Worm (Caenorhabditis elegans) whole organism, L4 larva: ENCODE data around the gene Y43F4A.4.
A peak's percentile ranks its signal among the peaks of the same experiment; 100 is the strongest.

Experiments used
- F10B5.3 ChIP-seq: sonication (generic microtip); optimal IDR thresholded peaks from 2 replicates; lab custom pipeline; 2016; ENCODE audit warnings: mild to moderate bottlenecking, missing genetic modification characterization, missing compliant biosample characterization
- F26F4.8 ChIP-seq: fragments of 200-800 bp; sonication (Bioruptor generic); conservative IDR thresholded peaks from 2 replicates; pipeline ENCODE4 v1.3.6; 2022; ENCODE audit warnings: missing genetic modification characterization, missing compliant biosample characterization
- F37D6.2 ChIP-seq: sonication (generic microtip); optimal IDR thresholded peaks from 2 replicates; lab custom pipeline; 2016; ENCODE audit warnings: mild to moderate bottlenecking, missing genetic modification characterization, missing compliant biosample characterization
- Y48G9A.11 ChIP-seq: fragments of 200-800 bp; sonication (Bioruptor generic); IDR thresholded peaks from 2 replicates; pipeline ENCODE4 v1.3.6; 2022; ENCODE audit warnings: missing genetic modification reagents, missing genetic modification characterization, missing compliant biosample characterization
- Y5F2A.4 ChIP-seq: fragments of 200-800 bp; sonication (Bioruptor generic); optimal IDR thresholded peaks from 2 replicates; lab custom pipeline; 2018; ENCODE audit warnings: mild to moderate bottlenecking, missing genetic modification characterization, missing compliant biosample characterization
- ZK546.5 ChIP-seq, 2 experiments: sonication (generic microtip); optimal IDR thresholded peaks; 2 replicates each; lab custom pipeline; 2017; ENCODE audit warnings: missing biosample characterization in 2 of 2, missing genetic modification characterization in 2 of 2
- attf-4 ChIP-seq: sonication (generic microtip); optimal IDR thresholded peaks from 3 replicates; lab custom pipeline; 2017; ENCODE audit warnings: missing biosample characterization, missing genetic modification characterization
- ceh-32 ChIP-seq: sonication (generic microtip); optimal IDR thresholded peaks from 2 replicates; lab custom pipeline; 2016; ENCODE audit warnings: mild to moderate bottlenecking, missing genetic modification characterization, missing compliant biosample characterization; ENCODE audit not compliant: poor library complexity
- ceh-44 ChIP-seq: fragments of 200-800 bp; sonication (Bioruptor generic); IDR thresholded peaks from 2 replicates; pipeline ENCODE4 v1.3.6; 2022; ENCODE audit warnings: missing genetic modification reagents, missing genetic modification characterization, missing compliant biosample characterization
- ceh-62 ChIP-seq: sonication (generic microtip); optimal IDR thresholded peaks from 2 replicates; lab custom pipeline; 2017; ENCODE audit warnings: missing biosample characterization, missing genetic modification characterization
- ctbp-1 ChIP-seq: fragments of 200-800 bp; sonication (Bioruptor generic); IDR thresholded peaks from 2 replicates; pipeline ENCODE4 v1.3.6; 2022; ENCODE audit warnings: missing genetic modification reagents, missing genetic modification characterization, missing compliant biosample characterization
- daf-16 ChIP-seq, 3 experiments: sonication (generic microtip); optimal IDR thresholded peaks; 2 replicates each; lab custom pipeline; 2016 to 2017; ENCODE audit warnings: missing genetic modification characterization in 3 of 3, missing genetic modification reagents in 3 of 3, mild to moderate bottlenecking in 2 of 3, missing compliant biosample characterization in 2 of 3, missing biosample characterization in 1 of 3, moderate library complexity in 1 of 3
- dmd-8 ChIP-seq: fragments of 200-800 bp; sonication (Bioruptor generic); IDR thresholded peaks from 2 replicates; pipeline ENCODE4 v1.3.6; 2022; ENCODE audit warnings: missing genetic modification characterization, missing compliant biosample characterization
- duxl-1 ChIP-seq: sonication (generic microtip); optimal IDR thresholded peaks from 2 replicates; lab custom pipeline; 2016; ENCODE audit warnings: mild to moderate bottlenecking, missing genetic modification characterization, moderate library complexity, missing compliant biosample characterization; ENCODE audit not compliant: poor library complexity
- dve-1 ChIP-seq: sonication (generic microtip); optimal IDR thresholded peaks from 2 replicates; lab custom pipeline; 2017; ENCODE audit warnings: antibody characterized with exemption, mild to moderate bottlenecking, missing genetic modification characterization, missing compliant biosample characterization; ENCODE audit not compliant: insufficient read depth
- egl-43 ChIP-seq: fragments of 200-800 bp; sonication (Bioruptor generic); IDR thresholded peaks from 2 replicates; pipeline ENCODE4 v1.3.6; 2022; ENCODE audit warnings: missing genetic modification reagents, missing genetic modification characterization, missing compliant biosample characterization
- fkh-10 ChIP-seq: fragments of 150-350 bp; optimal IDR thresholded peaks from 2 replicates; lab custom pipeline; 2014; ENCODE audit warnings: missing biosample characterization, missing genetic modification reagents, missing genetic modification characterization
- fos-1 ChIP-seq: fragments of 150-350 bp; optimal IDR thresholded peaks from 2 replicates; lab custom pipeline; 2014; ENCODE audit warnings: missing biosample characterization, missing genetic modification characterization
- hlh-30 ChIP-seq: sonication (generic microtip); optimal IDR thresholded peaks from 2 replicates; lab custom pipeline; 2017; ENCODE audit warnings: antibody characterized with exemption, mild to moderate bottlenecking, missing genetic modification characterization, missing compliant biosample characterization; ENCODE audit not compliant: insufficient read depth
- hmg-1.1 ChIP-seq: fragments of 200-800 bp; sonication (Bioruptor generic); IDR thresholded peaks from 2 replicates; pipeline ENCODE4 v1.3.6; 2022; ENCODE audit warnings: missing genetic modification reagents, missing genetic modification characterization, missing compliant biosample characterization
- jun-1 ChIP-seq: fragments of 150-350 bp; optimal IDR thresholded peaks from 2 replicates; lab custom pipeline; 2014; ENCODE audit warnings: missing biosample characterization, missing genetic modification reagents, missing genetic modification characterization
- lim-7 ChIP-seq: fragments of 200-800 bp; sonication (Bioruptor generic); IDR thresholded peaks from 2 replicates; pipeline ENCODE4 v1.3.6; 2022; ENCODE audit warnings: missing genetic modification characterization, missing compliant biosample characterization
- lin-1 ChIP-seq: fragments of 200-800 bp; sonication (Bioruptor generic); IDR thresholded peaks from 2 replicates; pipeline ENCODE4 v1.3.6; 2022; ENCODE audit warnings: missing genetic modification reagents, missing genetic modification characterization, missing compliant biosample characterization
- lin-15B ChIP-seq: fragments of 150-350 bp; sonication (generic microtip); optimal IDR thresholded peaks from 3 replicates; lab custom pipeline; 2014; ENCODE audit warnings: missing biosample characterization, missing genetic modification characterization
- lin-29 ChIP-seq: fragments of 200-800 bp; sonication (Bioruptor generic); IDR thresholded peaks from 2 replicates; pipeline ENCODE4 v1.3.6; 2022; ENCODE audit warnings: missing genetic modification reagents, missing genetic modification characterization, missing compliant biosample characterization
- lin-38 ChIP-seq: fragments of 200-800 bp; sonication (Bioruptor generic); IDR thresholded peaks from 2 replicates; pipeline ENCODE4 v1.3.6; 2022; ENCODE audit warnings: missing genetic modification reagents, missing genetic modification characterization, missing compliant biosample characterization
- madf-5 ChIP-seq, 2 experiments: fragments of 200-800 bp; sonication (Bioruptor generic); IDR thresholded peaks; 2 replicates each; pipeline ENCODE4 v1.3.6; 2022; ENCODE audit warnings: missing compliant biosample characterization in 2 of 2, missing genetic modification characterization in 2 of 2
- mdl-1 ChIP-seq, 2 experiments: fragments of 150-350 bp in 1 of 2; sonication (generic microtip) in 1 of 2; optimal IDR thresholded peaks; 2 replicates each; lab custom pipeline; 2014 to 2017; ENCODE audit warnings: missing biosample characterization in 2 of 2, missing genetic modification characterization in 2 of 2
- mep-1 ChIP-seq: fragments of 150-350 bp; sonication (generic microtip); optimal IDR thresholded peaks from 3 replicates; lab custom pipeline; 2014; ENCODE audit warnings: missing biosample characterization, missing genetic modification characterization
- mes-2 ChIP-seq: sonication (generic microtip); optimal IDR thresholded peaks from 2 replicates; lab custom pipeline; 2016; ENCODE audit warnings: missing genotype, mild to moderate bottlenecking, missing genetic modification characterization, missing compliant biosample characterization; ENCODE audit not compliant: poor library complexity, severe bottlenecking
- nhr-11 ChIP-seq: fragments of 150-350 bp; optimal IDR thresholded peaks from 2 replicates; lab custom pipeline; 2014; ENCODE audit warnings: missing biosample characterization, missing genetic modification characterization
- nhr-237 ChIP-seq: sonication (generic microtip); optimal IDR thresholded peaks from 2 replicates; lab custom pipeline; 2017; ENCODE audit warnings: missing biosample characterization, missing genetic modification characterization
- nhr-25 ChIP-seq: sonication (generic microtip); optimal IDR thresholded peaks from 2 replicates; lab custom pipeline; 2017; ENCODE audit warnings: missing genetic modification characterization, mild to moderate bottlenecking, missing compliant biosample characterization, antibody characterized with exemption, moderate library complexity, borderline replicate concordance; ENCODE audit not compliant: insufficient read depth
- nhr-28 ChIP-seq: fragments of 150-350 bp; optimal IDR thresholded peaks from 2 replicates; lab custom pipeline; 2014; ENCODE audit warnings: missing biosample characterization, missing genetic modification characterization
- nhr-41 ChIP-seq: fragments of 200-800 bp; sonication (Bioruptor generic); IDR thresholded peaks from 2 replicates; pipeline ENCODE4 v1.3.6; 2022; ENCODE audit warnings: missing genetic modification reagents, missing genetic modification characterization, missing compliant biosample characterization
- nhr-6 ChIP-seq: fragments of 150-350 bp; optimal IDR thresholded peaks from 2 replicates; lab custom pipeline; 2014; ENCODE audit warnings: missing biosample characterization, missing genetic modification characterization
- nhr-76 ChIP-seq: fragments of 150-350 bp; optimal IDR thresholded peaks from 2 replicates; lab custom pipeline; 2014; ENCODE audit warnings: missing biosample characterization, missing genetic modification characterization
- nhr-77 ChIP-seq: fragments of 150-350 bp; optimal IDR thresholded peaks from 2 replicates; lab custom pipeline; 2014; ENCODE audit warnings: missing biosample characterization, missing genetic modification characterization
- php-3 ChIP-seq: fragments of 200-800 bp; sonication (Bioruptor generic); IDR thresholded peaks from 2 replicates; pipeline ENCODE4 v1.3.6; 2022; ENCODE audit warnings: missing genetic modification reagents, missing genetic modification characterization, missing compliant biosample characterization
- sdz-12 ChIP-seq: fragments of 200-800 bp; sonication (Bioruptor generic); optimal IDR thresholded peaks from 2 replicates; lab custom pipeline; 2018; ENCODE audit warnings: mild to moderate bottlenecking, missing genetic modification characterization, missing compliant biosample characterization
- snpc-4 ChIP-seq: fragments of 150-350 bp; optimal IDR thresholded peaks from 2 replicates; lab custom pipeline; 2014; ENCODE audit warnings: missing biosample characterization, missing genetic modification characterization
- tra-1 ChIP-seq: fragments of 200-800 bp; sonication (Bioruptor generic); IDR thresholded peaks from 2 replicates; pipeline ENCODE4 v1.3.6; 2022; ENCODE audit warnings: missing genetic modification reagents, missing genetic modification characterization, missing compliant biosample characterization
- unc-130 ChIP-seq: sonication (generic microtip); optimal IDR thresholded peaks from 2 replicates; lab custom pipeline; 2016; ENCODE audit warnings: missing genetic modification reagents, missing genetic modification characterization, missing compliant biosample characterization
- unc-62 ChIP-seq, 3 experiments: fragments of 150-350 bp in 1 of 3; sonication (generic microtip); optimal IDR thresholded peaks in 2 of 3; peaks in 1 of 3; 1 replicate in 1 of 3; 2 replicates in 2 of 3; lab custom pipeline; 2014 to 2017; ENCODE audit warnings: missing biosample characterization in 3 of 3, missing genetic modification characterization in 3 of 3, missing genetic modification reagents in 3 of 3, missing genotype in 1 of 3
- vab-7 ChIP-seq: fragments of 200-800 bp; sonication (Bioruptor generic); IDR thresholded peaks from 2 replicates; pipeline ENCODE4 v1.3.6; 2022; ENCODE audit warnings: missing genetic modification reagents, missing genetic modification characterization, missing compliant biosample characterization
- zag-1 ChIP-seq: fragments of 150-350 bp; optimal IDR thresholded peaks from 2 replicates; lab custom pipeline; 2014; ENCODE audit warnings: missing biosample characterization, missing genetic modification characterization
- zip-2 ChIP-seq: fragments of 150-350 bp; optimal IDR thresholded peaks from 2 replicates; lab custom pipeline; 2014; ENCODE audit warnings: missing biosample characterization, missing genetic modification characterization
- ztf-11 ChIP-seq: fragments of 150-350 bp; optimal IDR thresholded peaks from 2 replicates; lab custom pipeline; 2014; ENCODE audit warnings: missing biosample characterization, missing genetic modification characterization

The Y43F4A.4 gene

DNA sequence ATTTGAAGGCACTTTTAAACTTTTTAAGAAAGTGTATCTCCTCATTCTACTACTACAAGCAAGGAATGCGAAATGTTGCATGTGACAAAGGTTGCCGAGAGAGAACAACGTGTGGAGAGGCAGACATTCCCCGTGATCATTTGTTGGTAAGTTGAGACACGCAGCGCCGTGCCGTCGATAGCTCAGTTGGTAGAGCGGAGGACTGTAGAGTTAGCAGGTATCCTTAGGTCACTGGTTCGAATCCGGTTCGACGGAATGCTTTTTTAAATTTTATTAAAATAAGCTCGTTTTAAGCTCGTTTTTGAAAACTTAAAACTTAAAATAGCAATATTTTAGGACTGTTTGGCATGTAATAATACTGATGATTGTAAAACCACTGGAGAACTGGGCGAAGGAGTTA, 21.0 kb upstream of the Y43F4A.4 start (continued):
- no peak for TF ChIP-seq jun-1 (tag; lab: Kevin White, UChicago)
- TF ChIP-seq F26F4.8 (GFP tag; lab: Robert Waterston, UW): peak; percentile 61; the same call in 1 of the 2 replicates
- no peak for TF ChIP-seq fos-1 (tag; lab: Kevin White, UChicago)
- no peak for TF ChIP-seq daf-16 (GFP tag; optimal IDR thresholded peaks at IDR 0.05; lab: Kevin White, UChicago)
- peak; percentile 20 for TF ChIP-seq daf-16 (tag; optimal IDR thresholded peaks at IDR 0.05; lab: Kevin White, UChicago)
- TF ChIP-seq ctbp-1 (GFP tag; lab: Robert Waterston, UW): 0 out of 2 replicates have a peak, but pooled peaks have one; percentile 49
- no peak for TF ChIP-seq F37D6.2 (tag; lab: Kevin White, UChicago)

- TF ChIP-seq F26F4.8 (GFP tag; lab: Robert Waterston, UW) (no peak), nhr-76 (tag; lab: Kevin White, UChicago) (no peak), F10B5.3 (tag; lab: Kevin White, UChicago) (no peak), ceh-32 (tag; lab: Kevin White, UChicago) (no peak), unc-62 (GFP tag; optimal IDR thresholded peaks at IDR 0.05 in 1 of 2; lab: Kevin White, UChicago) (peak in 1 of 2 experiments; percentile 57), unc-62 (tag; optimal IDR thresholded peaks at IDR 0.05; lab: Kevin White, UChicago) (no peak), snpc-4 (tag; lab: Kevin White, UChicago) (no peak), lin-29 (GFP tag; lab: Robert Waterston, UW) (no peak), nhr-77 (tag; lab: Kevin White, UChicago) (no peak), zip-2 (tag; lab: Kevin White, UChicago) (no peak), hlh-30 (peak; percentile 30), lin-38 (GFP tag; lab: Robert Waterston, UW) (no peak; the same call in 1 of the 2 replicates), mep-1 (peak; percentile 48), zag-1 (tag; lab: Kevin White, UChicago) (no peak), nhr-41 (0 out of 2 replicates have a peak, but pooled peaks have one; percentile 5), dve-1 (tag; lab: Kevin White, UChicago) (no peak), sdz-12 (GFP tag; lab: Kevin White, UChicago) (no peak), lin-1 (GFP tag; lab: Robert Waterston, UW) (no peak), lin-15B (tag; lab: Kevin White, UChicago) (no peak), mdl-1 (tag; optimal IDR thresholded peaks at IDR 0.05; lab: Kevin White, UChicago) (no peak), attf-4 (tag; lab: Kevin White, UChicago) (no peak), nhr-6 (tag; lab: Kevin White, UChicago) (no peak), unc-130 (peak; percentile 9), vab-7 (GFP tag; lab: Robert Waterston, UW) (peak; percentile 52), Y48G9A.11 (no peak; the same call in 1 of the 2 replicates), nhr-28 (tag; lab: Kevin White, UChicago) (no peak), duxl-1 (tag; lab: Kevin White, UChicago) (peak; percentile 78), dmd-8 (0 out of 2 replicates have a peak, but pooled peaks have one; percentile 27), nhr-237 (tag; lab: Kevin White, UChicago) (no peak), nhr-25 (no peak), egl-43 (GFP tag; lab: Robert Waterston, UW) (no peak), mes-2 (tag; lab: Kevin White, UChicago) (peak; percentile 74), fkh-10 (no peak), tra-1 (GFP tag; lab: Robert Waterston, UW) (peak; percentile 43; the same call in 1 of the 2 replicates), php-3 (GFP tag; lab: Robert Waterston, UW) (0 out of 2 replicates have a peak, but pooled peaks have one; percentile 18), hmg-1.1 (GFP tag; lab: Robert Waterston, UW) (peak; percentile 58), madf-5 (GFP tag; IDR thresholded peaks at IDR 0.05; lab: Robert Waterston, UW) (0 out of 4 replicates have a peak, but pooled peaks of 1 of the 2 experiments have one; percentile 47), ceh-44 (GFP tag; lab: Robert Waterston, UW) (no peak), lim-7 (GFP tag; lab: Robert Waterston, UW) (peak; percentile 75), ztf-11 (tag; lab: Kevin White, UChicago) (no peak), ceh-62 (tag; lab: Kevin White, UChicago) (no peak), ZK546.5 (tag; optimal IDR thresholded peaks at IDR 0.05; lab: Kevin White, UChicago) (no peak), Y5F2A.4 (GFP tag; lab: Kevin White, UChicago) (peak; percentile 22), nhr-11 (tag; lab: Kevin White, UChicago) (no peak)
Measured at ce11 chrIII:13225019-13225418, 20.4 kb upstream of the Y43F4A.4 start.
